Worm (Caenorhabditis elegans) whole organism, early embryonic: Measurements from ENCODE around the gene nspe-1.

Experiments used
- F13C5.2 ChIP-seq: sonication (generic microtip); optimal IDR thresholded peaks from 2 replicates; lab custom pipeline; 2017; ENCODE audit warnings: mild to moderate bottlenecking, missing genetic modification characterization, inconsistent platforms, missing compliant biosample characterization
- aly-1 ChIP-seq: sonication (generic microtip); optimal IDR thresholded peaks from 2 replicates; lab custom pipeline; 2016; ENCODE audit warnings: missing genetic modification characterization, missing compliant biosample characterization
- ama-1 ChIP-seq: fragments of 150-350 bp; optimal IDR thresholded peaks from 2 replicates; lab custom pipeline; 2014
- ceh-36 ChIP-seq: sonication (generic microtip); optimal IDR thresholded peaks from 2 replicates; lab custom pipeline; 2016; ENCODE audit warnings: missing genetic modification characterization, inconsistent platforms, missing compliant biosample characterization
- flt-1 ChIP-seq: fragments of 200-800 bp; sonication (Bioruptor generic); IDR thresholded peaks from 2 replicates; pipeline ENCODE4 v1.3.6; 2022; ENCODE audit warnings: missing genetic modification characterization, missing compliant biosample characterization
- hmbx-1 ChIP-seq: sonication (generic microtip); optimal IDR thresholded peaks from 2 replicates; lab custom pipeline; 2016; ENCODE audit warnings: mild to moderate bottlenecking, missing genetic modification characterization, missing compliant biosample characterization
- hmg-4 ChIP-seq: fragments of 200-800 bp; sonication (Bioruptor generic); optimal IDR thresholded peaks from 2 replicates; lab custom pipeline; 2018; ENCODE audit warnings: mild to moderate bottlenecking, missing genetic modification characterization, missing compliant biosample characterization
- hnd-1 ChIP-seq: sonication (generic microtip); optimal IDR thresholded peaks from 2 replicates; lab custom pipeline; 2016; ENCODE audit warnings: missing genetic modification characterization, missing compliant biosample characterization
- pes-1 ChIP-seq: fragments of 200-800 bp; sonication (Bioruptor generic); IDR thresholded peaks from 2 replicates; pipeline ENCODE4 v1.3.6; 2022; ENCODE audit warnings: missing genetic modification reagents, missing genetic modification characterization, missing compliant biosample characterization
- scrt-1 ChIP-seq: fragments of 200-800 bp; sonication (Bioruptor generic); IDR thresholded peaks from 2 replicates; pipeline ENCODE4 v1.3.6; 2022; ENCODE audit warnings: missing genetic modification characterization, missing compliant biosample characterization
- sea-1 ChIP-seq: fragments of 200-800 bp; sonication (Bioruptor generic); conservative IDR thresholded peaks from 2 replicates; pipeline ENCODE4 v1.3.6; 2022; ENCODE audit warnings: missing genetic modification characterization, missing compliant biosample characterization
- tbx-11 ChIP-seq: fragments of 200-800 bp; sonication (Bioruptor generic); IDR thresholded peaks from 2 replicates; pipeline ENCODE4 v1.3.6; 2022; ENCODE audit warnings: missing genetic modification characterization, missing compliant biosample characterization
- tra-4 ChIP-seq: sonication (generic microtip); optimal IDR thresholded peaks from 2 replicates; lab custom pipeline; 2017; ENCODE audit warnings: missing genetic modification characterization, missing compliant biosample characterization

DNA sequence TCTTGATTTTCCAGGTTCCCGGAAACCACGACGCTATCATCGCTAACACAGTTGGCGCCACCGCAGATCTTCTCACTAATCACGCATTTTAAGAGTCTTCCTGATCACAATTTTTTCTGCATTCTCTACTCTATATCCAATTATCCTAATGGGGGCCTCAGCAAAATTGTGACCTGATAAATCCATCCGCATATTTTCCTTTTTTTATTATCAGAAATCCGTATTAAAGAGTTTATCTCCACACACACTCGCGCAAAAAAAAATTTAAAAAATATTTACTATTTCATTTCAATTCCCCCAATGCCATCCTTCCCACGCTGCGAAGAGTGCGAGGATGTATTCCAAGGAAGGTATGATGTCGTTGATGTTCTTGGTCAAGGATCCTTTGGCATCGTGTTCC is 13.8 kb downstream of the nspe-1 start, which contains the start of gene Y38E10A.8:
- TF ChIP-seq scrt-1 (GFP tag; lab: Robert Waterston, UW) (no peak), tbx-11 (GFP tag; lab: Robert Waterston, UW) (no peak), hmbx-1 (no peak), ama-1 (lab: Kevin White, UChicago) (no peak), hnd-1 (tag; lab: Kevin White, UChicago) (no peak), ceh-36 (no peak), hmg-4 (GFP tag; lab: Kevin White, UChicago) (no peak), F13C5.2 (no peak), tra-4 (tag; lab: Kevin White, UChicago) (no peak), sea-1 (no peak), pes-1 (GFP tag; lab: Robert Waterston, UW) (no peak), aly-1 (no peak), flt-1 (GFP tag; lab: Robert Waterston, UW) (no peak)
